Worm (Caenorhabditis elegans): ENCODE data around the gene sre-4.

DNA sequence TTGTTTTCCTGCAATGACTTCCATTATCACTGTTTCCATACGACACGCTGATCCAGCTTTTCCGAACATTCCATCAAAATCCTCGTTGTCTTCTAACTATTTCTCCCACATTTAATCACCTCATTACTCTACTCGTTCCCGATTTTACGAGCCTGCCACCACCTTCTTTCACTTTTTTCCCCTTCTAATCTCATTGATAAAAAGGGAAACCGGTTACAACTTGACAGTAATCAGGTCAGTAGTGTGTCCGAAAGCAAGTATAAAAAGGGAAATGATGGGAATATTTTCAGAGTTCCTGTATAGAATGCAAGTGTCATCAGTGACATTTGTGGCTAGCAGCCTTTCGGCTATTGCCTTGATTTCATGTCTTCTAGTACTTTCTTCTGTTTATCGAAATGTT is 37.0 kb upstream of the sre-4 start, which contains the start of gene col-123:
- TF ChIP-seq che-1 (tag; optimal IDR thresholded peaks at IDR 0.05) (no peak), fax-1 (tag; optimal IDR thresholded peaks at IDR 0.05) (no peak), tbx-2 (tag; optimal IDR thresholded peaks at IDR 0.05) (no peak), ceh-22 (tag; optimal IDR thresholded peaks at IDR 0.05) (no peak), pax-1 (tag; optimal IDR thresholded peaks at IDR 0.05) (no peak)

Data from whole organism, late embryonic.